Worm (Caenorhabditis elegans) whole organism, mixed stage, embryonic: ENCODE results near the gene F14E5.2.

ENCODE experiments used
- bed-3 ChIP-seq: fragments of 200-800 bp; sonication (Bioruptor generic); optimal IDR thresholded peaks from 3 replicates; lab custom pipeline; 2018; ENCODE audit warnings: mild to moderate bottlenecking, missing genetic modification characterization, moderate library complexity, missing compliant biosample characterization
- ceh-39 ChIP-seq: fragments of 150-350 bp; optimal IDR thresholded peaks from 2 replicates; lab custom pipeline; 2014; ENCODE audit warnings: missing biosample characterization, missing genetic modification characterization
- ceh-83 ChIP-seq: fragments of 200-800 bp; sonication (Bioruptor generic); optimal IDR thresholded peaks from 2 replicates; lab custom pipeline; 2018; ENCODE audit warnings: mild to moderate bottlenecking, missing genetic modification characterization, missing compliant biosample characterization
- mab-5 ChIP-seq: fragments of 150-350 bp; optimal IDR thresholded peaks from 2 replicates; lab custom pipeline; 2014; ENCODE audit warnings: missing biosample characterization, missing genetic modification characterization
- snpc-4 ChIP-seq: fragments of 150-350 bp; optimal IDR thresholded peaks from 2 replicates; lab custom pipeline; 2014; ENCODE audit warnings: missing biosample characterization, missing genetic modification characterization
- tbx-8 ChIP-seq: fragments of 200-800 bp; sonication (Bioruptor generic); optimal IDR thresholded peaks from 2 replicates; lab custom pipeline; 2018; ENCODE audit warnings: mild to moderate bottlenecking, missing genetic modification characterization, moderate library complexity, missing compliant biosample characterization
- unc-62 ChIP-seq: fragments of 150-350 bp; optimal IDR thresholded peaks from 2 replicates; lab custom pipeline; 2014; ENCODE audit warnings: missing biosample characterization, missing genetic modification reagents, missing genetic modification characterization

DNA sequence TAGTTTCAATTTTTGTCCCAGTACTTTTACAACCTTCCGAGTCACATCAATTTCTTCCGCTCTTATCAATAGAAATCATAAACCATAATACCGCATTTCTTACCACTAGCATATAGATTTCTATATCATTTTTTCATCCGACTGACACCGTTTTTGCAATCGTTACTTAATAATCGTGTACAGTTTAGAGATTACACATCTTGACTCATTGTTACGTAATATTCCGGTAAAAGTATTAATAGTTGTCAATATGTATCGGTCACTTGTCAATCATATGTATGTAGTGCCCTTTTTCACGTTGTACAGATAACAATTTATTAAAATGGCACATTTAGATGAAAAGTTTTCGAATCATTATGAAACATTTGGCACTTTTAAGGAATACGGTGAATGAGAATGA is 28.7 kb downstream of the F14E5.2 start:
- TF ChIP-seq unc-62 (GFP tag; lab: Kevin White, UChicago) (peak; percentile 40), snpc-4 (tag; lab: Kevin White, UChicago) (no peak), tbx-8 (GFP tag; lab: Kevin White, UChicago) (no peak), ceh-83 (no peak), ceh-39 (no peak), mab-5 (tag; lab: Kevin White, UChicago) (no peak), bed-3 (GFP tag; lab: Kevin White, UChicago) (no peak)
